Worm (Caenorhabditis elegans): Measurements from ENCODE around the gene ggtb-1.

Gene ggtb-1

ce11 chrIII:7103940-7104440 is 29.6 kb upstream of the ggtb-1 start, which contains the start of gene cpg-2:
cpg-2 (minus strand) TSS chrIII:7103990.
- TF ChIP-seq elt-2 (tag; optimal IDR thresholded peaks at IDR 0.05) (no peak), nhr-43 (tag; optimal IDR thresholded peaks at IDR 0.05; ENCODE audit: poor library complexity, severe bottlenecking) (no peak), nhr-12 (tag; optimal IDR thresholded peaks at IDR 0.05) (no peak), nhr-237 (tag; optimal IDR thresholded peaks at IDR 0.05) (no peak), eor-1 (tag; optimal IDR thresholded peaks at IDR 0.05) (no peak), ztf-11 (tag; optimal IDR thresholded peaks at IDR 0.05) (no peak), nhr-25 (tag; optimal IDR thresholded peaks at IDR 0.05) (no peak), nfya-1 (tag; optimal IDR thresholded peaks at IDR 0.05; ENCODE audit: insufficient read depth) (no peak), nhr-23 (tag; optimal IDR thresholded peaks at IDR 0.05) (no peak), lin-39 (tag; optimal IDR thresholded peaks at IDR 0.05) (no peak)

- TF ChIP-seq pha-4 (tag; optimal IDR thresholded peaks at IDR 0.05), result no peak
- TF ChIP-seq pqm-1 (tag; optimal IDR thresholded peaks at IDR 0.05), result peak; percentile 55
- peak; percentile 72 for TF ChIP-seq elt-2 (tag; optimal IDR thresholded peaks at IDR 0.05)
These were observed 26.7 kb upstream of the ggtb-1 start for ce11 chrIII:7106854-7107253.

- no peak for TF ChIP-seq nhr-67 (tag; optimal IDR thresholded peaks at IDR 0.05)
- TF ChIP-seq elt-2 (tag; optimal IDR thresholded peaks at IDR 0.05), result peak; percentile 77
- TF ChIP-seq nhr-77 (tag; optimal IDR thresholded peaks at IDR 0.05), result no peak
- TF ChIP-seq ceh-28 (tag; optimal IDR thresholded peaks at IDR 0.05), result no peak
- no peak for TF ChIP-seq ZK546.5 (tag; optimal IDR thresholded peaks at IDR 0.05)
- no peak for TF ChIP-seq ztf-4 (tag; optimal IDR thresholded peaks at IDR 0.05)
- no peak for TF ChIP-seq aly-2 (tag; optimal IDR thresholded peaks at IDR 0.05)
- TF ChIP-seq tbx-2 (tag; optimal IDR thresholded peaks at IDR 0.05), result no peak
- TF ChIP-seq pqm-1 (tag; optimal IDR thresholded peaks at IDR 0.05), result peak; percentile 59
- no peak for TF ChIP-seq mdl-1 (tag; optimal IDR thresholded peaks at IDR 0.05)
- peak; percentile 17 for TF ChIP-seq pha-4 (tag; optimal IDR thresholded peaks at IDR 0.05)
- TF ChIP-seq fos-1 (tag; optimal IDR thresholded peaks at IDR 0.05), result no peak
- no peak for TF ChIP-seq elt-1 (tag; optimal IDR thresholded peaks at IDR 0.05)
These were observed 25.6 kb upstream of the ggtb-1 start, which contains the start of gene odd-1 for ce11 chrIII:7107965-7108364. odd-1 (plus strand) TSS chrIII:7108313.

ce11 chrIII:7111793-7112192 is 21.8 kb upstream of the ggtb-1 start, which contains the start of gene B0280.7:
B0280.7 (minus strand) TSS chrIII:7111893.
- no peak for TF ChIP-seq ama-1 (optimal IDR thresholded peaks at IDR 0.05)
- TF ChIP-seq nhr-25 (tag; optimal IDR thresholded peaks at IDR 0.05), result no peak
- no peak for TF ChIP-seq unc-62 (GFP tag; optimal IDR thresholded peaks at IDR 0.05)
- no peak for TF ChIP-seq mdl-1 (tag; optimal IDR thresholded peaks at IDR 0.05)
- no peak for TF ChIP-seq R02D3.7 (tag; optimal IDR thresholded peaks at IDR 0.05)
- no peak for TF ChIP-seq nhr-77 (tag; optimal IDR thresholded peaks at IDR 0.05)
- TF ChIP-seq egl-27 (tag; optimal IDR thresholded peaks at IDR 0.05), result no peak
- TF ChIP-seq mml-1 (tag; optimal IDR thresholded peaks at IDR 0.05), result no peak
- TF ChIP-seq fos-1 (tag; optimal IDR thresholded peaks at IDR 0.05), result no peak
- TF ChIP-seq unc-39 (tag; optimal IDR thresholded peaks at IDR 0.05), result no peak
- TF ChIP-seq eor-1 (tag; optimal IDR thresholded peaks at IDR 0.05), result no peak
- no peak for TF ChIP-seq aly-2 (tag; optimal IDR thresholded peaks at IDR 0.05)
- TF ChIP-seq ceh-9 (tag; optimal IDR thresholded peaks at IDR 0.05), result no peak

ce11 chrIII:7112285-7112684 is 21.3 kb upstream of the ggtb-1 start:
- TF ChIP-seq skn-1 (tag; optimal IDR thresholded peaks at IDR 0.05), result no peak
- no peak for TF ChIP-seq elt-1 (tag; optimal IDR thresholded peaks at IDR 0.05)
- TF ChIP-seq nhr-11 (tag; optimal IDR thresholded peaks at IDR 0.05), result no peak
- no peak for TF ChIP-seq nfya-1 (tag; optimal IDR thresholded peaks at IDR 0.05; ENCODE audit: insufficient read depth)
- TF ChIP-seq fos-1 (tag; optimal IDR thresholded peaks at IDR 0.05), result no peak
- TF ChIP-seq nhr-67 (tag; optimal IDR thresholded peaks at IDR 0.05), result no peak

- TF ChIP-seq nhr-11 (tag; optimal IDR thresholded peaks at IDR 0.05) (peak; percentile 77), nhr-25 (tag; optimal IDR thresholded peaks at IDR 0.05) (no peak)
These were observed 18.5 kb upstream of the ggtb-1 start, which contains the start of gene nhr-10 for ce11 chrIII:7114952-7115488. nhr-10 (minus strand) TSS chrIII:7115438.

Data from whole organism, L3 larva.